Worm (Caenorhabditis elegans): ENCODE results near the gene pax-1.

DNA sequence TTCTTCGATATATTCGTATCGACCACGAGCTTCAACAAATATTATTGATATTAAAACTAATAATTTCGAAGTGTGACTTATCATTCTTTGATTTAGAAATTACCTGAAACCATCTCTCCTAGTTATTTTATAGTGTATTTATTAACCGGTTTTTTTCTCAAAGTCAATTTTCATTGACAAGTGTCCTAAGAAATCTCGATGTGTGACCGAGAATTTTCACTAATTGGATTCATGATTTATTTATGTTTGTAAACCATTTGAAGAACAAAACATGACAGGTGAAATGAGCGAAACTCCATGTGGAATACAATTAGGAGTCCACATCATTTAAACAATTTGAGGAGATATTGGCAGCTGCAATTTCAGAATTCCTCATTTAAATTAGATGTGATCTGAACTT is 38.7 kb downstream of the pax-1 start, which contains the start of gene C16D9.8:
- TF ChIP-seq nhr-20 (tag; optimal IDR thresholded peaks at IDR 0.05), result no peak
- no peak for TF ChIP-seq nhr-47 (tag; optimal IDR thresholded peaks at IDR 0.05)
- no peak for TF ChIP-seq vab-15 (tag; optimal IDR thresholded peaks at IDR 0.05)
- TF ChIP-seq unc-30 (tag; optimal IDR thresholded peaks at IDR 0.05), result no peak
- no peak for TF ChIP-seq rnt-1 (tag; optimal IDR thresholded peaks at IDR 0.05)
- no peak for TF ChIP-seq egl-27 (tag; optimal IDR thresholded peaks at IDR 0.05)
- no peak for TF ChIP-seq unc-62 (GFP tag; optimal IDR thresholded peaks at IDR 0.05)
- TF ChIP-seq ztf-11 (tag; optimal IDR thresholded peaks at IDR 0.05), result no peak
- TF ChIP-seq C16A3.4 (tag; optimal IDR thresholded peaks at IDR 0.05), result no peak
- TF ChIP-seq nhr-76 (tag; optimal IDR thresholded peaks at IDR 0.05), result no peak
- TF ChIP-seq unc-86 (tag; optimal IDR thresholded peaks at IDR 0.05), result no peak
- no peak for TF ChIP-seq lin-15B (tag; optimal IDR thresholded peaks at IDR 0.05)

All from whole organism, L1 larva.